Worm (Caenorhabditis elegans) whole organism, L2 larva: Measurements from ENCODE around the gene K02F3.2.

ENCODE experiments used
- ZK546.5 ChIP-seq: sonication (generic microtip); optimal IDR thresholded peaks from 2 replicates; lab custom pipeline; 2017; ENCODE audit warnings: missing biosample characterization, missing genetic modification characterization
- ama-1 ChIP-seq: fragments of 150-350 bp; optimal IDR thresholded peaks from 2 replicates; lab custom pipeline; 2018; ENCODE audit warnings: inconsistent platforms
- fos-1 ChIP-seq: fragments of 150-350 bp; optimal IDR thresholded peaks from 2 replicates; lab custom pipeline; 2014; ENCODE audit warnings: missing biosample characterization, missing genetic modification characterization
- nhr-129 ChIP-seq: fragments of 150-350 bp; optimal IDR thresholded peaks from 2 replicates; lab custom pipeline; 2014; ENCODE audit warnings: missing biosample characterization, missing genetic modification characterization

DNA sequence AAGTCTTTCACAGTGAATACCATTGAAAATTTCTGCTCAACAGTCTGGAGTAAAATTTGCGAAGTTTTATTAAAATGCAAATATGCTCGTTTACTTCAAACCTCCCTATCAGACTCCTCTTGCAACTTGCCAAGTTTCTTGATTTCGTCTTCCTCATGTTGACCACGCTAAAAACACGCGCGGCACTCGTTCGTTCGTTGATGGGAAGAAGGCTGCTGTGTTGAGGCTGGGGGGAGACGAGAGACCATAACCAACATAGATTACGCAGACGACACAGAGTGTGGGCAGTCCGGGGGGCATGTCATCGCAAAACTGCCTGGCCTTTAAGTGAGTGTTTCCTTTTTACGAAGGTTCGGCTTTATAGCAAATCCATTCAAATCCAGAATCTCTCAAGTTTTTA is 1.6 kb upstream of the K02F3.2 start:
- peak; percentile 51 for TF ChIP-seq nhr-129 (tag; lab: Kevin White, UChicago)
- TF ChIP-seq fos-1 (tag; lab: Kevin White, UChicago), result peak; percentile 68
- TF ChIP-seq ama-1 (lab: Kevin White, UChicago), result no peak
- no peak for TF ChIP-seq ZK546.5 (tag; lab: Kevin White, UChicago)
